Worm (Caenorhabditis elegans): Measurements from ENCODE around the gene F55G7.3.

DNA sequence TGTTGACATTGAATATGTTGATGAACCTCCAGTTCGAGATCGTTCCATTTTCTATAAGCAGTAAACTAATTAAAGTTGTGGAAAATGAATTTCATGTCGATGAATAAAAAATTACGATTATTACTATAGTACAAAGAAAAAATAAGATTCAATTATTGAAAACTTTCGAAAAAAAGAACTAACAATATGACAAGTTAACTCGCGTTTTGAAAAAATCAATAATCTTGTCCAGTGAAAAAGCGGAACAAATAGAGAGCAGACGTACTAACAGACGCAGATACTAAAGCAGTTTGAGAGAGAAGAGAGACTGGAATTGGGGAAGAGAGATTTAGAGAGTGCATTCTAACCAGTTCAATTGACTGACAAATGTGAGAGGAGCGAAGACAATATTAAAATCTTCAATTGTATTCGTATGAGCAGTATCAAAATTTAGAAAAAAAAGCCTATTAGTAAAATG, 32.8 kb upstream of the F55G7.3 start, which contains the start of gene set-6:
- TF ChIP-seq ztf-23 (GFP tag; IDR thresholded peaks at IDR 0.05) (no peak), T22C8.4 (GFP tag; IDR thresholded peaks at IDR 0.05) (peak; percentile 60; the same call in 1 of the 2 replicates), klf-2 (GFP tag; conservative IDR thresholded peaks at IDR 0.05) (no peak)
